Fruit fly (Drosophila melanogaster) whole organism, embryonic: ENCODE measurements around the gene mat.
A peak's percentile ranks its signal among the peaks of the same experiment; 100 is the strongest.

Source experiments
- Atf3 ChIP-seq: fragments of 200-800 bp; sonication (Bioruptor generic); optimal IDR thresholded peaks from 3 replicates; lab custom pipeline; 2016; ENCODE audit warnings: missing biosample characterization, missing genetic modification characterization
- Atf6 ChIP-seq: fragments of 200-800 bp; sonication (Bioruptor generic); IDR thresholded peaks from 2 replicates; pipeline ENCODE4 v1.3.6; 2022; ENCODE audit warnings: missing biosample characterization, missing genetic modification characterization
- CG10147 ChIP-seq: fragments of 200-800 bp; sonication (Bioruptor generic); optimal IDR thresholded peaks from 2 replicates; lab custom pipeline; 2019; ENCODE audit warnings: missing biosample characterization, mild to moderate bottlenecking, missing genetic modification characterization, moderate library complexity
- CG10462 ChIP-seq: fragments of 200-800 bp; sonication (Bioruptor generic); optimal IDR thresholded peaks from 2 replicates; lab custom pipeline; 2016; ENCODE audit warnings: missing biosample characterization, missing genetic modification characterization
- CG11247 ChIP-seq: fragments of 200-800 bp; sonication (Bioruptor generic); IDR thresholded peaks from 2 replicates; pipeline ENCODE4 v1.3.6; 2022; ENCODE audit warnings: missing biosample characterization, missing genetic modification characterization
- CG17186 ChIP-seq: fragments of 200-800 bp; sonication (Bioruptor generic); optimal IDR thresholded peaks from 3 replicates; lab custom pipeline; 2017; ENCODE audit warnings: missing biosample characterization, missing genetic modification reagents, missing genetic modification characterization
- CG17829 ChIP-seq: fragments of 200-800 bp; optimal IDR thresholded peaks from 2 replicates; lab custom pipeline; 2019; ENCODE audit warnings: missing biosample characterization, mild to moderate bottlenecking, missing genetic modification characterization, moderate library complexity
- CG2116 ChIP-seq: fragments of 200-800 bp; sonication (Bioruptor generic); optimal IDR thresholded peaks from 3 replicates; lab custom pipeline; 2018; ENCODE audit warnings: missing biosample characterization, mild to moderate bottlenecking, missing genetic modification characterization
- CG34376 ChIP-seq: fragments of 200-800 bp; sonication (Bioruptor generic); optimal IDR thresholded peaks from 2 replicates; lab custom pipeline; 2018; ENCODE audit warnings: missing biosample characterization, mild to moderate bottlenecking, missing genetic modification characterization
- CG3847 ChIP-seq: fragments of 200-800 bp; sonication (Bioruptor generic); IDR thresholded peaks from 2 replicates; pipeline ENCODE4 v1.3.6; 2022; ENCODE audit warnings: missing biosample characterization, missing genetic modification characterization
- CG3995 ChIP-seq: fragments of 200-800 bp; sonication (Bioruptor generic); optimal IDR thresholded peaks from 3 replicates; lab custom pipeline; 2016; ENCODE audit warnings: missing biosample characterization, missing genetic modification characterization
- CG4424 ChIP-seq: fragments of 200-800 bp; sonication (Bioruptor generic); optimal IDR thresholded peaks from 3 replicates; lab custom pipeline; 2016; ENCODE audit warnings: missing biosample characterization, missing genetic modification characterization
- CG4730 ChIP-seq: fragments of 200-800 bp; sonication (Bioruptor generic); IDR thresholded peaks from 2 replicates; pipeline ENCODE4 v1.3.6; 2022; ENCODE audit warnings: missing biosample characterization, missing genetic modification characterization
- CG5180 ChIP-seq: fragments of 200-800 bp; sonication (Bioruptor generic); optimal IDR thresholded peaks from 3 replicates; lab custom pipeline; 2017; ENCODE audit warnings: missing biosample characterization, missing genetic modification characterization, mild to moderate bottlenecking, moderate library complexity, missing genetic modification reagents
- CG9797 ChIP-seq: fragments of 200-800 bp; sonication (Bioruptor generic); optimal IDR thresholded peaks from 3 replicates; lab custom pipeline; 2018; ENCODE audit warnings: missing biosample characterization, mild to moderate bottlenecking, missing genetic modification characterization
- D ChIP-seq, 2 experiments: fragments of 200-800 bp in 1 of 2; fragments of >200 bp in 1 of 2; sonication (Bioruptor generic) in 1 of 2; optimal IDR thresholded peaks; 2 replicates in 1 of 2; 3 replicates in 1 of 2; lab custom pipeline; 2017; ENCODE audit warnings: mild to moderate bottlenecking in 1 of 2, missing biosample characterization in 1 of 2, missing genetic modification characterization in 1 of 2, missing genetic modification reagents in 1 of 2
- Dad ChIP-seq: fragments of 200-800 bp; sonication (Bioruptor generic); optimal IDR thresholded peaks from 3 replicates; lab custom pipeline; 2016; ENCODE audit warnings: missing biosample characterization, missing genetic modification characterization
- Deaf1 ChIP-seq: fragments of 200-800 bp; optimal IDR thresholded peaks from 3 replicates; lab custom pipeline; 2019; ENCODE audit warnings: missing biosample characterization, mild to moderate bottlenecking, missing genetic modification characterization, moderate library complexity
- ERR ChIP-seq: fragments of 200-800 bp; sonication (Bioruptor generic); optimal IDR thresholded peaks from 2 replicates; lab custom pipeline; 2016; ENCODE audit warnings: missing biosample characterization, missing genetic modification characterization
- Elba2 ChIP-seq: fragments of 200-800 bp; sonication (Bioruptor generic); optimal IDR thresholded peaks from 3 replicates; lab custom pipeline; 2016; ENCODE audit warnings: missing biosample characterization, missing genetic modification characterization
- Gsc ChIP-seq: fragments of 200-800 bp; sonication (Bioruptor generic); IDR thresholded peaks from 2 replicates; pipeline ENCODE4 v1.3.6; 2022; ENCODE audit warnings: missing biosample characterization, missing genetic modification characterization
- H15 ChIP-seq: fragments of 200-800 bp; sonication (Bioruptor generic); IDR thresholded peaks from 3 replicates; pipeline ENCODE4 v1.3.6; 2022; ENCODE audit warnings: missing biosample characterization, missing genetic modification characterization
- HLH3B ChIP-seq: fragments of 200-800 bp; sonication (Bioruptor generic); IDR thresholded peaks from 2 replicates; pipeline ENCODE4 v1.3.6; 2022; ENCODE audit warnings: missing biosample characterization, missing genetic modification characterization
- HLH4C ChIP-seq: fragments of 200-800 bp; sonication (Bioruptor generic); IDR thresholded peaks from 3 replicates; pipeline ENCODE4 v1.3.6; 2022; ENCODE audit warnings: missing biosample characterization, missing genetic modification characterization; ENCODE audit not compliant: partially characterized antibody
- Hey ChIP-seq: fragments of 200-800 bp; sonication (Bioruptor generic); optimal IDR thresholded peaks from 3 replicates; lab custom pipeline; 2018; ENCODE audit warnings: missing biosample characterization, mild to moderate bottlenecking, missing genetic modification characterization
- Lhr ChIP-seq: fragments of 200-800 bp; sonication (Bioruptor generic); optimal IDR thresholded peaks from 3 replicates; lab custom pipeline; 2017; ENCODE audit warnings: mild to moderate bottlenecking, missing biosample characterization, missing genetic modification reagents, missing genetic modification characterization
- MESR4 ChIP-seq: fragments of 200-800 bp; sonication (Bioruptor generic); optimal IDR thresholded peaks from 2 replicates; lab custom pipeline; 2018; ENCODE audit warnings: missing biosample characterization, mild to moderate bottlenecking, missing genetic modification characterization, moderate library complexity
- Opbp ChIP-seq: fragments of 200-800 bp; sonication (Bioruptor generic); IDR thresholded peaks from 3 replicates; pipeline ENCODE4 v1.3.6; 2022; ENCODE audit warnings: missing biosample characterization, missing genetic modification characterization; ENCODE audit not compliant: partially characterized antibody
- Ravus ChIP-seq: fragments of 200-800 bp; sonication (Bioruptor generic); IDR thresholded peaks from 2 replicates; pipeline ENCODE4 v1.3.6; 2022; ENCODE audit warnings: missing biosample characterization, missing genetic modification characterization
- Rx ChIP-seq: fragments of 200-800 bp; sonication (Bioruptor generic); IDR thresholded peaks from 2 replicates; pipeline ENCODE4 v1.3.6; 2022; ENCODE audit warnings: missing biosample characterization, missing genetic modification characterization
- Spps ChIP-seq: fragments of 200-800 bp; sonication (Bioruptor generic); optimal IDR thresholded peaks from 2 replicates; lab custom pipeline; 2018; ENCODE audit warnings: missing biosample characterization, mild to moderate bottlenecking, missing genetic modification characterization
- Taf1 ChIP-seq: fragments of 200-800 bp; sonication (Bioruptor generic); IDR thresholded peaks from 2 replicates; pipeline ENCODE4 v1.3.6; 2022; ENCODE audit warnings: missing biosample characterization, missing genetic modification characterization
- Xbp1 ChIP-seq: fragments of 200-800 bp; sonication (Bioruptor generic); optimal IDR thresholded peaks from 3 replicates; lab custom pipeline; 2016; ENCODE audit warnings: missing biosample characterization, mild to moderate bottlenecking, missing genetic modification characterization
- bbx ChIP-seq: fragments of 200-800 bp; sonication (Bioruptor generic); IDR thresholded peaks from 2 replicates; pipeline ENCODE4 v1.3.6; 2022; ENCODE audit warnings: missing biosample characterization, missing genetic modification characterization; ENCODE audit not compliant: partially characterized antibody
- bsh ChIP-seq, 2 experiments: fragments of 200-800 bp; sonication (Bioruptor generic); optimal IDR thresholded peaks; 2 replicates each; lab custom pipeline; 2017 to 2018; ENCODE audit warnings: mild to moderate bottlenecking in 2 of 2, missing biosample characterization in 2 of 2, missing genetic modification characterization in 2 of 2, moderate library complexity in 1 of 2
- cg ChIP-seq: fragments of 200-800 bp; sonication (Bioruptor generic); optimal IDR thresholded peaks from 3 replicates; lab custom pipeline; 2019; ENCODE audit warnings: missing biosample characterization, mild to moderate bottlenecking, missing genetic modification characterization, moderate library complexity
- chn ChIP-seq: fragments of 200-800 bp; sonication (Bioruptor generic); optimal IDR thresholded peaks from 2 replicates; lab custom pipeline; 2016; ENCODE audit warnings: missing biosample characterization, missing genetic modification characterization
- dmrt11E ChIP-seq: fragments of 200-800 bp; sonication (Bioruptor generic); optimal IDR thresholded peaks from 3 replicates; lab custom pipeline; 2018; ENCODE audit warnings: missing biosample characterization, mild to moderate bottlenecking, missing genetic modification characterization, moderate library complexity
- en ChIP-seq: fragments of 200-800 bp; sonication (Bioruptor generic); optimal IDR thresholded peaks from 2 replicates; lab custom pipeline; 2016; ENCODE audit warnings: missing biosample characterization, missing genetic modification characterization
- ftz-f1 ChIP-seq: fragments of 200-800 bp; sonication (Bioruptor generic); optimal IDR thresholded peaks from 2 replicates; lab custom pipeline; 2016; ENCODE audit warnings: missing biosample characterization, missing genetic modification characterization
- grn ChIP-seq: fragments of 200-800 bp; sonication (Bioruptor generic); optimal IDR thresholded peaks from 3 replicates; lab custom pipeline; 2017; ENCODE audit warnings: missing biosample characterization, missing genetic modification characterization
- her ChIP-seq: fragments of 200-800 bp; sonication (Bioruptor generic); optimal IDR thresholded peaks from 2 replicates; lab custom pipeline; 2016; ENCODE audit warnings: missing biosample characterization, missing genetic modification characterization
- jing ChIP-seq: fragments of 200-800 bp; sonication (Bioruptor generic); optimal IDR thresholded peaks from 2 replicates; lab custom pipeline; 2018; ENCODE audit warnings: missing biosample characterization, mild to moderate bottlenecking, missing genetic modification characterization
- mam ChIP-seq: fragments of 200-800 bp; sonication (Bioruptor generic); optimal IDR thresholded peaks from 3 replicates; lab custom pipeline; 2016; ENCODE audit warnings: missing biosample characterization, missing genetic modification characterization
- org-1 ChIP-seq: fragments of 200-800 bp; sonication (Bioruptor generic); optimal IDR thresholded peaks from 2 replicates; lab custom pipeline; 2017; ENCODE audit warnings: missing biosample characterization, missing genetic modification characterization
- phol ChIP-seq: fragments of 200-800 bp; sonication (Bioruptor generic); optimal IDR thresholded peaks from 3 replicates; lab custom pipeline; 2018; ENCODE audit warnings: missing biosample characterization, mild to moderate bottlenecking, missing genetic modification characterization, moderate library complexity
- pzg ChIP-seq: fragments of 200-800 bp; sonication (Bioruptor generic); optimal IDR thresholded peaks from 3 replicates; lab custom pipeline; 2018; ENCODE audit warnings: missing biosample characterization, mild to moderate bottlenecking, missing genetic modification characterization, moderate library complexity
- scrt ChIP-seq: fragments of 200-800 bp; sonication (Bioruptor generic); optimal IDR thresholded peaks from 2 replicates; lab custom pipeline; 2018; ENCODE audit warnings: missing biosample characterization, mild to moderate bottlenecking, missing genetic modification characterization, moderate library complexity
- shn ChIP-seq: fragments of 200-800 bp; sonication (Bioruptor generic); optimal IDR thresholded peaks from 3 replicates; lab custom pipeline; 2016; ENCODE audit warnings: missing biosample characterization, missing genetic modification characterization
- trem ChIP-seq: fragments of 200-800 bp; optimal IDR thresholded peaks from 3 replicates; lab custom pipeline; 2019; ENCODE audit warnings: missing biosample characterization, mild to moderate bottlenecking, missing genetic modification characterization, moderate library complexity
- ttk ChIP-seq: fragments of 200-800 bp; sonication (Bioruptor generic); IDR thresholded peaks from 2 replicates; pipeline ENCODE4 v2.1.2; 2022; ENCODE audit warnings: missing biosample characterization, missing genetic modification characterization

Gene mat

DNA sequence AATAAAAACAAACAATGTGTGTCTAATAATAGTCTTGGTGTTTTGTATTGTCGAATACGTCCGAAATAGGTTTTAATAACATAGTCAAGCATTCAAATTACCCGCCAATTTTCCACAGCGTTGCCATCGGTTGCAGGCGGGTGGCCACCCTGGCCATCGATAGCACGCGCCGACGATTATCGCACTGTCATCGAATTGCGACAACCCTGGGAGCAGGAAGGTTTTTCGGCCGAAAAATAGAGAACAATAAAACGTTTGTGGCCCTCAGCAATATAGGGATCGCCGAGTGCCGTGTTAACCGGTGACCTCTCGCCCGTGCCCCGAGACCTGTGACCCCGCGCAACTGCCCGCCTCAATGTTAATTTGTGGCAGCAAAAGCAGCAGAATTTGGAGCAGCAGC, 31.0 kb upstream of the mat start, which contains the start of gene Usp10 (continued):
- TF ChIP-seq Lhr (GFP tag; lab: Kevin White, UChicago) = peak; percentile 48
- no peak for TF ChIP-seq jing (GFP tag; lab: Kevin White, UChicago)
- TF ChIP-seq Deaf1 (tag; lab: Kevin White, UChicago) = no peak
- TF ChIP-seq CG4730 = no peak
- TF ChIP-seq Taf1 (GFP tag; lab: Robert Waterston, UW) = no peak
- TF ChIP-seq CG9797 (GFP tag; lab: Kevin White, UChicago) = peak; percentile 11
- TF ChIP-seq org-1 (GFP tag; lab: Kevin White, UChicago) = no peak
- TF ChIP-seq D (optimal IDR thresholded peaks at IDR 0.05; lab: Kevin White, UChicago) = peak; percentile 79
- TF ChIP-seq D (GFP tag; optimal IDR thresholded peaks at IDR 0.05; lab: Kevin White, UChicago) = no peak
- TF ChIP-seq mam = no peak
- TF ChIP-seq ttk (GFP tag; lab: Robert Waterston, UW) = no peak
- TF ChIP-seq HLH4C = peak; percentile 62
- TF ChIP-seq Opbp (GFP tag; lab: Robert Waterston, UW) = peak; percentile 89
- TF ChIP-seq Ravus (GFP tag; lab: Robert Waterston, UW) = no peak
- no peak for TF ChIP-seq chn (GFP tag; lab: Kevin White, UChicago)
- no peak for TF ChIP-seq Elba2
- no peak for TF ChIP-seq grn (GFP tag; lab: Kevin White, UChicago)
- TF ChIP-seq MESR4 = peak; percentile 61
- TF ChIP-seq Gsc (GFP tag; lab: Robert Waterston, UW) = no peak
- TF ChIP-seq CG17186 (GFP tag; lab: Kevin White, UChicago) = peak; percentile 76
- TF ChIP-seq CG5180 (GFP tag; lab: Kevin White, UChicago) = no peak
- no peak for TF ChIP-seq Xbp1 (GFP tag; lab: Kevin White, UChicago)
- peak; percentile 57 for TF ChIP-seq CG3995 (GFP tag; lab: Kevin White, UChicago)
- no peak for TF ChIP-seq H15 (GFP tag; lab: Robert Waterston, UW)
- no peak for TF ChIP-seq cg (GFP tag; lab: Kevin White, UChicago)
- TF ChIP-seq CG10462 (GFP tag; lab: Kevin White, UChicago) = no peak
- no peak for TF ChIP-seq en (GFP tag; lab: Kevin White, UChicago)
- TF ChIP-seq CG17829 (tag; lab: Kevin White, UChicago) = peak; percentile 41
- TF ChIP-seq CG3847 (GFP tag; lab: Robert Waterston, UW) = peak; percentile 71; the same call in 1 of the 2 replicates
- peak; percentile 93 for TF ChIP-seq pzg (GFP tag; lab: Kevin White, UChicago)
- TF ChIP-seq scrt (GFP tag; lab: Kevin White, UChicago) = no peak
- no peak for TF ChIP-seq Rx (GFP tag; lab: Robert Waterston, UW)
- TF ChIP-seq ERR (GFP tag; lab: Kevin White, UChicago) = no peak
- peak; percentile 88 for TF ChIP-seq CG2116 (GFP tag; lab: Kevin White, UChicago)
- peak; percentile 80 for TF ChIP-seq bbx
- TF ChIP-seq Atf3 (GFP tag; lab: Kevin White, UChicago) = no peak
- peak; percentile 34 for TF ChIP-seq phol (tag; lab: Kevin White, UChicago)
- TF ChIP-seq CG4424 (GFP tag; lab: Kevin White, UChicago) = no peak
- TF ChIP-seq Hey (tag; lab: Kevin White, UChicago) = no peak
- no peak for TF ChIP-seq shn (GFP tag; lab: Kevin White, UChicago)
- TF ChIP-seq ftz-f1 (GFP tag; lab: Kevin White, UChicago) = peak; percentile 69
- TF ChIP-seq CG11247 = no peak
- no peak for TF ChIP-seq Dad
- TF ChIP-seq Atf6 (GFP tag; lab: Robert Waterston, UW) = no peak
- no peak for TF ChIP-seq CG10147
- TF ChIP-seq dmrt11E (tag; lab: Kevin White, UChicago) = no peak
- no peak for TF ChIP-seq her
- no peak for TF ChIP-seq Spps (tag; lab: Kevin White, UChicago)
- TF ChIP-seq bsh (GFP tag; optimal IDR thresholded peaks at IDR 0.05; lab: Kevin White, UChicago) = no peak
- TF ChIP-seq HLH3B = no peak
- peak; percentile 59 for TF ChIP-seq trem
- TF ChIP-seq CG34376 = no peak
